Fruit fly (Drosophila melanogaster) whole organism, prepupa: Measurements from ENCODE around the gene CG8851.
A peak's percentile ranks its signal among the peaks of the same experiment; 100 is the strongest.

Experiments used
- Blimp-1 ChIP-seq: fragments of 200-800 bp; sonication (Bioruptor generic); optimal IDR thresholded peaks from 3 replicates; lab custom pipeline; 2017; ENCODE audit warnings: missing biosample characterization, missing genetic modification characterization, mild to moderate bottlenecking, moderate library complexity, missing genetic modification reagents
- CG16779 ChIP-seq: fragments of 200-800 bp; sonication (Bioruptor generic); optimal IDR thresholded peaks from 3 replicates; lab custom pipeline; 2017; ENCODE audit warnings: missing biosample characterization, mild to moderate bottlenecking, missing genetic modification characterization
- CG3919 ChIP-seq: fragments of 200-800 bp; sonication (Bioruptor generic); optimal IDR thresholded peaks from 3 replicates; lab custom pipeline; 2016; ENCODE audit warnings: missing biosample characterization, missing genetic modification characterization
- CG7368 ChIP-seq: fragments of 200-800 bp; sonication (Bioruptor generic); optimal IDR thresholded peaks from 3 replicates; lab custom pipeline; 2016; ENCODE audit warnings: missing biosample characterization, missing genetic modification characterization
- CG8119 ChIP-seq: fragments of 200-800 bp; sonication (Bioruptor generic); IDR thresholded peaks from 3 replicates; pipeline ENCODE4 v1.3.6; 2022; ENCODE audit warnings: missing biosample characterization, missing genetic modification characterization
- CG8632 ChIP-seq: fragments of 200-800 bp; sonication (Bioruptor generic); optimal IDR thresholded peaks from 3 replicates; lab custom pipeline; 2016; ENCODE audit warnings: missing biosample characterization, missing genetic modification characterization
- Eip78C ChIP-seq: fragments of 200-800 bp; sonication (Bioruptor generic); peaks from one replicate; lab custom pipeline; 2016; ENCODE audit warnings: missing biosample characterization, missing genetic modification characterization
- Eip93F ChIP-seq: fragments of 200-800 bp; sonication (Bioruptor generic); optimal IDR thresholded peaks from 2 replicates; lab custom pipeline; 2016; ENCODE audit warnings: missing biosample characterization, mild to moderate bottlenecking, missing genetic modification characterization
- Gug ChIP-seq: fragments of 200-800 bp; sonication (Bioruptor generic); IDR thresholded peaks from 2 replicates; pipeline ENCODE4 v1.3.6; 2022; ENCODE audit warnings: missing biosample characterization, missing genetic modification characterization
- Hr39 ChIP-seq: fragments of 200-800 bp; sonication (Bioruptor generic); optimal IDR thresholded peaks from 2 replicates; lab custom pipeline; 2016; ENCODE audit warnings: missing biosample characterization, missing genetic modification characterization
- Sox102F ChIP-seq: fragments of 200-800 bp; sonication (Bioruptor generic); optimal IDR thresholded peaks from 2 replicates; lab custom pipeline; 2016; ENCODE audit warnings: missing biosample characterization, mild to moderate bottlenecking, missing genetic modification characterization
- net ChIP-seq: fragments of 200-800 bp; sonication (Bioruptor generic); optimal IDR thresholded peaks from 3 replicates; lab custom pipeline; 2016; ENCODE audit warnings: missing biosample characterization, missing genetic modification characterization
- pdm3 ChIP-seq: fragments of 200-800 bp; sonication (Bioruptor generic); optimal IDR thresholded peaks from 3 replicates; lab custom pipeline; 2016; ENCODE audit warnings: missing biosample characterization, missing genetic modification characterization

DNA sequence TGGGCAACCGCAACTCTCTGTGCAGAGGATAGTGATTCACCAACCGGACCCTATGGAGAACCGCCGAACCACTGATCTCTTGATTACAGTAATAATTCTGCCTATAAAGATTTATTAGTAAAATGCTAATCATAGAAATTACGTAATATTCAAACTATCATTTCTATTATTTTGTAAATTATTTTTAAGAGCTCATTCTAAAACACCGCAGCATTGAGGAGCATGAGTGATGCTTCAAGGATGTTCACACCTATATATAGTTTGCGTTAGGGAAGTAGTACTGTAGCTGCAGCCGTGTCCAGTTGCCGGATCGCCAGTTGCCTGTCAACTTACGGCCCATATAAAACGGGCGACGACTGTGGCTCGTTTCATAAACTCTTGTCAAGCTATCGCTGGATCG lies 38.0 kb downstream of the CG8851 start:
- TF ChIP-seq CG8632 (GFP tag; lab: Kevin White, UChicago): peak; percentile 31
- TF ChIP-seq CG16779 (tag; lab: Kevin White, UChicago): no peak
- TF ChIP-seq pdm3 (GFP tag; lab: Kevin White, UChicago): peak; percentile 57
- peak; percentile 59 for TF ChIP-seq CG3919 (GFP tag; lab: Kevin White, UChicago)
- TF ChIP-seq Eip78C (GFP tag; lab: Kevin White, UChicago): peak; percentile 89
- TF ChIP-seq Gug: peak; percentile 32; the same call in 1 of the 2 replicates
- no peak for TF ChIP-seq Eip93F (GFP tag; lab: Kevin White, UChicago)
- TF ChIP-seq Blimp-1: no peak
- peak; percentile 53; the same call in 2 of the 3 replicates for TF ChIP-seq CG8119
- TF ChIP-seq net (GFP tag; lab: Kevin White, UChicago): peak; percentile 53
- no peak for TF ChIP-seq Sox102F
- TF ChIP-seq Hr39 (GFP tag; lab: Kevin White, UChicago): no peak
- no peak for TF ChIP-seq CG7368 (GFP tag; lab: Kevin White, UChicago)
